Fruit fly (Drosophila melanogaster): ENCODE data around the gene CG3225.

The CG3225 gene

DNA sequence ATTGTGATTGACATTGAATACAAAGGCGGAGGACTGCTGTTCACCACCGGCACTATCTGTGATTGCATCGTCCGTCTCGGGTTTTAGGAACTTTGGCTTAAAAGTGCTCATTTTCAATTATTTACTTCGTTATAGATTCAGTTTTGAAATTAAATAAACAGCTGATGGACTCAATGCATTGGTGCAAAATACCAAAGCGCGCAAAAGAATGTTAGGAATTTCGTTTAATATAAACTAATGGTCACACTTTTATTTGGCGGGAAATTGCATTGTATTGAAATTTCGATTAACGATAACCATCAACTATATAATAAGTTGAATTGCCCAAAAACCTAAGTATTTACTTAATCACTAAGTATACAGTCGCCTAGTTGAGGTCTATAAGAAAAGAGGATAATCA is at the start of gene CG3225:
CG3225 (minus strand) TSS at position 190 of the 400 bp plus-strand sequence.
- TF ChIP-seq E2f2 (GFP tag; IDR thresholded peaks at IDR 0.05) = peak; percentile 97
- no peak for TF ChIP-seq gsb-n (tag; optimal IDR thresholded peaks at IDR 0.05)
- TF ChIP-seq CG14710 (tag; optimal IDR thresholded peaks at IDR 0.05) = peak; percentile 46
- peak; percentile 89 for TF ChIP-seq stwl (tag; optimal IDR thresholded peaks at IDR 0.05)
- TF ChIP-seq CG15514 (GFP tag; optimal IDR thresholded peaks at IDR 0.05) = peak; percentile 52
- peak; percentile 25 for TF ChIP-seq Sry-δ (GFP tag; optimal IDR thresholded peaks at IDR 0.05)
- 0 out of 3 replicates have a peak, but pooled peaks have one; percentile 27 for TF ChIP-seq CG16813 (GFP tag; IDR thresholded peaks at IDR 0.05; ENCODE audit: partially characterized antibody)
- TF ChIP-seq crp (GFP tag; optimal IDR thresholded peaks at IDR 0.05) = peak; percentile 78 to 94
- TF ChIP-seq HLH3B (GFP tag; IDR thresholded peaks at IDR 0.05) = no peak
- no peak for TF ChIP-seq ro (GFP tag; IDR thresholded peaks at IDR 0.05)
- no peak for TF ChIP-seq CG8290 (GFP tag; optimal IDR thresholded peaks at IDR 0.05)
- TF ChIP-seq CG8290 (tag; optimal IDR thresholded peaks at IDR 0.05) = peak in 1 of 2 experiments; percentile 18
- 0 out of 3 replicates have a peak, but pooled peaks have one; percentile 4 for TF ChIP-seq knrl (GFP tag; IDR thresholded peaks at IDR 0.05; ENCODE audit: partially characterized antibody)
- TF ChIP-seq chinmo (GFP tag; IDR thresholded peaks at IDR 0.05; ENCODE audit: partially characterized antibody) = peak; percentile 66; the same call in 1 of the 4 replicates
- peak; percentile 89 for TF ChIP-seq Myb (GFP tag; optimal IDR thresholded peaks at IDR 0.05)
- peak; percentile 41 for TF ChIP-seq CG2116 (GFP tag; optimal IDR thresholded peaks at IDR 0.05)
- TF ChIP-seq sug (tag; optimal IDR thresholded peaks at IDR 0.05) = peak; percentile 4
- TF ChIP-seq gfzf (GFP tag; optimal IDR thresholded peaks at IDR 0.05) = peak; percentile 92
- TF ChIP-seq vnd (GFP tag; IDR thresholded peaks at IDR 0.05; ENCODE audit: partially characterized antibody) = 0 out of 3 replicates have a peak, but pooled peaks have one; percentile 42
- TF ChIP-seq Dref (GFP tag; IDR thresholded peaks at IDR 0.05) = peak; percentile 66
- no peak for TF ChIP-seq CG2202 (tag; optimal IDR thresholded peaks at IDR 0.05)
- no peak for TF ChIP-seq Gug (GFP tag; IDR thresholded peaks at IDR 0.05)
- TF ChIP-seq gro (GFP tag; optimal IDR thresholded peaks at IDR 0.05) = peak; percentile 4
- TF ChIP-seq CG6791 (GFP tag; IDR thresholded peaks at IDR 0.05; ENCODE audit: partially characterized antibody) = 0 out of 3 replicates have a peak, but pooled peaks have one; percentile 6
- TF ChIP-seq MESR4 (GFP tag; optimal IDR thresholded peaks at IDR 0.05) = peak; percentile 39
- TF ChIP-seq nerfin-1 (tag; optimal IDR thresholded peaks at IDR 0.05) = peak; percentile 14
- peak; percentile 95 for TF ChIP-seq Dp (GFP tag; optimal IDR thresholded peaks at IDR 0.05)
- TF ChIP-seq mirr (GFP tag; optimal IDR thresholded peaks at IDR 0.05) = no peak
- peak; percentile 31; the same call in 1 of the 2 replicates for TF ChIP-seq sna (GFP tag; IDR thresholded peaks at IDR 0.05; ENCODE audit: partially characterized antibody)
- peak; percentile 38; the same call in 1 of the 3 replicates for TF ChIP-seq Doc3 (GFP tag; IDR thresholded peaks at IDR 0.05; ENCODE audit: partially characterized antibody)
- TF ChIP-seq CG9797 (GFP tag; optimal IDR thresholded peaks at IDR 0.05) = peak; percentile 82
- no peak for TF ChIP-seq jigr1 (GFP tag; IDR thresholded peaks at IDR 0.05)
- TF ChIP-seq ind (GFP tag; optimal IDR thresholded peaks at IDR 0.05) = no peak
- TF ChIP-seq row (GFP tag; IDR thresholded peaks at IDR 0.05) = peak; percentile 22; the same call in 1 of the 3 replicates
- peak; percentile 43; the same call in 1 of the 2 replicates for TF ChIP-seq unc-4 (GFP tag; IDR thresholded peaks at IDR 0.05; ENCODE audit: partially characterized antibody)
- TF ChIP-seq CG17829 (tag; optimal IDR thresholded peaks at IDR 0.05) = peak; percentile 16
- 0 out of 3 replicates have a peak, but pooled peaks have one; percentile 43 for TF ChIP-seq CG7963 (GFP tag; IDR thresholded peaks at IDR 0.05; ENCODE audit: partially characterized antibody)
- TF ChIP-seq sd (tag; optimal IDR thresholded peaks at IDR 0.05) = peak; percentile 100
- peak; percentile 22; the same call in 1 of the 2 replicates for TF ChIP-seq bbx (GFP tag; IDR thresholded peaks at IDR 0.05; ENCODE audit: partially characterized antibody)
- peak; percentile 73 for TF ChIP-seq CG1603 (tag; optimal IDR thresholded peaks at IDR 0.05)
- TF ChIP-seq HmgZ (tag; optimal IDR thresholded peaks at IDR 0.05) = peak; percentile 30
- peak; percentile 74; the same call in 2 of the 3 replicates for TF ChIP-seq CG34224 (GFP tag; IDR thresholded peaks at IDR 0.05; ENCODE audit: partially characterized antibody)
- TF ChIP-seq Opbp (GFP tag; IDR thresholded peaks at IDR 0.05; ENCODE audit: partially characterized antibody) = 0 out of 3 replicates have a peak, but pooled peaks have one; percentile 13
- TF ChIP-seq CG15601 (tag; optimal IDR thresholded peaks at IDR 0.05) = no peak
- peak in 1 of 2 experiments; percentile 36 for TF ChIP-seq Pdp1 (GFP tag; optimal IDR thresholded peaks at IDR 0.05)
- peak; percentile 33; the same call in 1 of the 2 replicates for TF ChIP-seq hbn (GFP tag; IDR thresholded peaks at IDR 0.05; ENCODE audit: partially characterized antibody)
- TF ChIP-seq nmo (GFP tag; optimal IDR thresholded peaks at IDR 0.05) = peak; percentile 8

Data from whole organism, embryonic.